Worm (Caenorhabditis elegans) whole organism, mixed stage, embryonic: Measurements from ENCODE around the gene fut-4.

Experiments used
- M03D4.4 ChIP-seq: sonication (generic microtip); optimal IDR thresholded peaks from 2 replicates; lab custom pipeline; 2017; ENCODE audit warnings: mild to moderate bottlenecking, missing genetic modification characterization, missing compliant biosample characterization
- bed-3 ChIP-seq: fragments of 200-800 bp; sonication (Bioruptor generic); optimal IDR thresholded peaks from 3 replicates; lab custom pipeline; 2018; ENCODE audit warnings: mild to moderate bottlenecking, missing genetic modification characterization, moderate library complexity, missing compliant biosample characterization
- blmp-1 ChIP-seq: fragments of 150-350 bp; optimal IDR thresholded peaks from 2 replicates; lab custom pipeline; 2014; ENCODE audit warnings: missing biosample characterization, missing genetic modification characterization
- ceh-39 ChIP-seq: fragments of 150-350 bp; optimal IDR thresholded peaks from 2 replicates; lab custom pipeline; 2014; ENCODE audit warnings: missing biosample characterization, missing genetic modification characterization
- ceh-43 ChIP-seq: fragments of 200-800 bp; sonication (Bioruptor generic); optimal IDR thresholded peaks from 2 replicates; lab custom pipeline; 2018; ENCODE audit warnings: mild to moderate bottlenecking, missing genetic modification characterization, moderate library complexity, missing compliant biosample characterization
- ces-1 ChIP-seq: fragments of 150-350 bp; optimal IDR thresholded peaks from 2 replicates; lab custom pipeline; 2014; ENCODE audit warnings: missing biosample characterization, missing genetic modification reagents, missing genetic modification characterization
- cnd-1 ChIP-seq: fragments of 200-800 bp; sonication (Bioruptor generic); optimal IDR thresholded peaks from 2 replicates; lab custom pipeline; 2018; ENCODE audit warnings: mild to moderate bottlenecking, missing genetic modification characterization, missing compliant biosample characterization
- elt-1 ChIP-seq: sonication (generic microtip); optimal IDR thresholded peaks from 2 replicates; lab custom pipeline; 2017; ENCODE audit warnings: missing genetic modification characterization, mild to moderate bottlenecking, missing compliant biosample characterization, antibody characterized with exemption, moderate library complexity, borderline replicate concordance; ENCODE audit not compliant: insufficient read depth
- elt-3 ChIP-seq: fragments of 150-350 bp; optimal IDR thresholded peaks from 2 replicates; lab custom pipeline; 2014; ENCODE audit warnings: missing biosample characterization, missing genetic modification characterization
- flh-1 ChIP-seq: fragments of 200-800 bp; sonication (Bioruptor generic); optimal IDR thresholded peaks from 2 replicates; lab custom pipeline; 2018; ENCODE audit warnings: mild to moderate bottlenecking, missing genetic modification characterization, moderate library complexity, missing compliant biosample characterization
- ham-2 ChIP-seq: fragments of 200-800 bp; sonication (Bioruptor generic); optimal IDR thresholded peaks from 2 replicates; lab custom pipeline; 2018; ENCODE audit warnings: mild to moderate bottlenecking, missing genetic modification characterization, missing compliant biosample characterization
- hlh-1 ChIP-seq: fragments of 150-350 bp; optimal IDR thresholded peaks from 2 replicates; lab custom pipeline; 2014; ENCODE audit warnings: missing biosample characterization, missing genetic modification reagents, missing genetic modification characterization
- lin-13 ChIP-seq: fragments of 150-350 bp; optimal IDR thresholded peaks from 2 replicates; lab custom pipeline; 2014; ENCODE audit warnings: missing biosample characterization, missing genetic modification characterization
- lin-32 ChIP-seq: fragments of 200-800 bp; sonication (Bioruptor generic); optimal IDR thresholded peaks from 2 replicates; lab custom pipeline; 2018; ENCODE audit warnings: mild to moderate bottlenecking, missing genetic modification characterization, missing compliant biosample characterization
- lsy-2 ChIP-seq: fragments of 150-350 bp; optimal IDR thresholded peaks from 2 replicates; lab custom pipeline; 2014; ENCODE audit warnings: missing biosample characterization, missing genetic modification characterization
- mab-5 ChIP-seq: fragments of 150-350 bp; optimal IDR thresholded peaks from 2 replicates; lab custom pipeline; 2014; ENCODE audit warnings: missing biosample characterization, missing genetic modification characterization
- mep-1 ChIP-seq: fragments of 150-350 bp; optimal IDR thresholded peaks from 2 replicates; lab custom pipeline; 2017; ENCODE audit warnings: missing biosample characterization, missing genetic modification reagents, missing genetic modification characterization, inconsistent platforms
- mls-2 ChIP-seq: sonication (generic microtip); optimal IDR thresholded peaks from 2 replicates; lab custom pipeline; 2016; ENCODE audit warnings: mild to moderate bottlenecking, missing genetic modification characterization, moderate library complexity, missing compliant biosample characterization
- nhr-12 ChIP-seq: fragments of 150-350 bp; optimal IDR thresholded peaks from 2 replicates; lab custom pipeline; 2014; ENCODE audit warnings: missing biosample characterization, missing genetic modification characterization
- nhr-2 ChIP-seq: fragments of 150-350 bp; optimal IDR thresholded peaks from 2 replicates; lab custom pipeline; 2014; ENCODE audit warnings: missing biosample characterization, missing genetic modification characterization
- nhr-237 ChIP-seq: fragments of 150-350 bp; optimal IDR thresholded peaks from 2 replicates; lab custom pipeline; 2014; ENCODE audit warnings: missing biosample characterization, missing genetic modification characterization
- nhr-28 ChIP-seq: fragments of 150-350 bp; optimal IDR thresholded peaks from 2 replicates; lab custom pipeline; 2014; ENCODE audit warnings: missing biosample characterization, missing genetic modification characterization
- pha-4 ChIP-seq: fragments of 150-350 bp; optimal IDR thresholded peaks from 2 replicates; lab custom pipeline; 2018; ENCODE audit warnings: missing biosample characterization, missing genetic modification reagents, missing genetic modification characterization
- sem-2 ChIP-seq: fragments of 200-800 bp; sonication (Bioruptor generic); optimal IDR thresholded peaks from 2 replicates; lab custom pipeline; 2018; ENCODE audit warnings: mild to moderate bottlenecking, missing genetic modification characterization, missing compliant biosample characterization
- snpc-4 ChIP-seq: fragments of 150-350 bp; optimal IDR thresholded peaks from 2 replicates; lab custom pipeline; 2014; ENCODE audit warnings: missing biosample characterization, missing genetic modification characterization
- sptf-1 ChIP-seq: sonication (generic microtip); optimal IDR thresholded peaks from 2 replicates; lab custom pipeline; 2017; ENCODE audit warnings: mild to moderate bottlenecking, missing genetic modification characterization, moderate library complexity, missing compliant biosample characterization
- tbx-8 ChIP-seq: fragments of 200-800 bp; sonication (Bioruptor generic); optimal IDR thresholded peaks from 2 replicates; lab custom pipeline; 2018; ENCODE audit warnings: mild to moderate bottlenecking, missing genetic modification characterization, moderate library complexity, missing compliant biosample characterization
- unc-120 ChIP-seq: sonication (generic microtip); optimal IDR thresholded peaks from 2 replicates; lab custom pipeline; 2017; ENCODE audit warnings: missing genetic modification characterization, missing compliant biosample characterization; ENCODE audit not compliant: poor library complexity, severe bottlenecking
- unc-39 ChIP-seq: fragments of 150-350 bp; optimal IDR thresholded peaks from 2 replicates; lab custom pipeline; 2014; ENCODE audit warnings: missing biosample characterization, missing genetic modification characterization
- unc-62 ChIP-seq: fragments of 150-350 bp; optimal IDR thresholded peaks from 2 replicates; lab custom pipeline; 2014; ENCODE audit warnings: missing biosample characterization, missing genetic modification reagents, missing genetic modification characterization
- zip-8 ChIP-seq: fragments of 150-350 bp; optimal IDR thresholded peaks from 2 replicates; lab custom pipeline; 2014; ENCODE audit warnings: missing biosample characterization, missing genetic modification characterization
- ztf-11 ChIP-seq: fragments of 150-350 bp; optimal IDR thresholded peaks from 2 replicates; lab custom pipeline; 2014; ENCODE audit warnings: missing biosample characterization, missing genetic modification characterization

The fut-4 gene

ce11 chrII:2781355-2781754 lies 41.0 kb downstream of the fut-4 start, which contains the start of gene F08D12.2:
TSS of gene F08D12.2 (plus strand) at chrII:2781655.
- TF ChIP-seq unc-62 (GFP tag; lab: Kevin White, UChicago), result no peak

- TF ChIP-seq M03D4.4 (tag; lab: Kevin White, UChicago) (no peak), mls-2 (no peak), mab-5 (tag; lab: Kevin White, UChicago) (no peak), cnd-1 (tag; lab: Kevin White, UChicago) (no peak), zip-8 (tag; lab: Kevin White, UChicago) (no peak), nhr-28 (tag; lab: Kevin White, UChicago) (no peak), unc-120 (no peak)
- TF ChIP-seq, all 35 proteins: peak for 0
Measured at ce11 chrII:2780804-2781203, 41.5 kb downstream of the fut-4 start.

ce11 chrII:2779253-2779652 lies 43.1 kb downstream of the fut-4 start, which contains the start of gene F08D12.3:
TSS of gene F08D12.3 (plus strand) at chrII:2779553.
- TF ChIP-seq ceh-39 (tag; lab: Kevin White, UChicago) (no peak), M03D4.4 (tag; lab: Kevin White, UChicago) (no peak), bed-3 (GFP tag; lab: Kevin White, UChicago) (no peak), tbx-8 (GFP tag; lab: Kevin White, UChicago) (no peak), snpc-4 (no peak), unc-120 (no peak), lsy-2 (tag; lab: Kevin White, UChicago) (no peak), elt-1 (tag; lab: Kevin White, UChicago) (no peak), nhr-237 (tag; lab: Kevin White, UChicago) (no peak), elt-3 (no peak), ham-2 (GFP tag; lab: Kevin White, UChicago) (no peak)

- TF ChIP-seq lin-32 (GFP tag; lab: Kevin White, UChicago) (no peak), flh-1 (GFP tag; lab: Kevin White, UChicago) (no peak), lsy-2 (tag; lab: Kevin White, UChicago) (no peak), nhr-237 (tag; lab: Kevin White, UChicago) (no peak), nhr-28 (tag; lab: Kevin White, UChicago) (no peak), M03D4.4 (tag; lab: Kevin White, UChicago) (no peak), blmp-1 (no peak), ztf-11 (tag; lab: Kevin White, UChicago) (no peak), unc-39 (no peak), tbx-8 (GFP tag; lab: Kevin White, UChicago) (no peak), ham-2 (GFP tag; lab: Kevin White, UChicago) (no peak), mep-1 (no peak), hlh-1 (tag; lab: Kevin White, UChicago) (no peak), snpc-4 (no peak), unc-120 (no peak)
Measured at ce11 chrII:2777846-2778245, 44.5 kb downstream of the fut-4 start, which contains the start of gene F08D12.4. TSS of gene F08D12.4 (plus strand) at chrII:2778146.

ce11 chrII:2774904-2775303 lies 47.4 kb downstream of the fut-4 start, which contains the start of gene fbxb-111:
TSS of gene fbxb-111 (minus strand) at chrII:2775004.
- no peak for TF ChIP-seq ceh-39 (tag; lab: Kevin White, UChicago)
- TF ChIP-seq mls-2, result no peak
- TF ChIP-seq sem-2 (GFP tag; lab: Kevin White, UChicago), result no peak
- TF ChIP-seq nhr-2 (tag; lab: Kevin White, UChicago), result no peak
- TF ChIP-seq nhr-12, result no peak
- no peak for TF ChIP-seq hlh-1 (tag; lab: Kevin White, UChicago)
- TF ChIP-seq ces-1 (GFP tag; lab: Kevin White, UChicago), result no peak
- no peak for TF ChIP-seq unc-120

- no peak for TF ChIP-seq sem-2 (GFP tag; lab: Kevin White, UChicago)
- TF ChIP-seq unc-39, result no peak
- TF ChIP-seq elt-3, result no peak
- TF ChIP-seq lin-32 (GFP tag; lab: Kevin White, UChicago), result no peak
- TF ChIP-seq M03D4.4 (tag; lab: Kevin White, UChicago), result no peak
- TF ChIP-seq mab-5 (tag; lab: Kevin White, UChicago), result no peak
- no peak for TF ChIP-seq ceh-43 (GFP tag; lab: Kevin White, UChicago)
- no peak for TF ChIP-seq nhr-28 (tag; lab: Kevin White, UChicago)
- no peak for TF ChIP-seq lin-13 (tag; lab: Kevin White, UChicago)
- TF ChIP-seq zip-8 (tag; lab: Kevin White, UChicago), result no peak
- no peak for TF ChIP-seq nhr-237 (tag; lab: Kevin White, UChicago)
- no peak for TF ChIP-seq elt-1 (tag; lab: Kevin White, UChicago)
- TF ChIP-seq bed-3 (GFP tag; lab: Kevin White, UChicago), result no peak
- TF ChIP-seq ceh-39 (tag; lab: Kevin White, UChicago), result no peak
- TF ChIP-seq unc-62 (GFP tag; lab: Kevin White, UChicago), result no peak
- no peak for TF ChIP-seq lsy-2 (tag; lab: Kevin White, UChicago)
- no peak for TF ChIP-seq sptf-1
- TF ChIP-seq tbx-8 (GFP tag; lab: Kevin White, UChicago), result no peak
- no peak for TF ChIP-seq pha-4 (tag; lab: Kevin White, UChicago)
Measured at ce11 chrII:2773534-2773933, 48.8 kb downstream of the fut-4 start, which contains the start of gene sdz-9. TSS of gene sdz-9 (minus strand) at chrII:2773634.
